Worm (Caenorhabditis elegans): Measurements from ENCODE around the gene T10D4.7.

DNA sequence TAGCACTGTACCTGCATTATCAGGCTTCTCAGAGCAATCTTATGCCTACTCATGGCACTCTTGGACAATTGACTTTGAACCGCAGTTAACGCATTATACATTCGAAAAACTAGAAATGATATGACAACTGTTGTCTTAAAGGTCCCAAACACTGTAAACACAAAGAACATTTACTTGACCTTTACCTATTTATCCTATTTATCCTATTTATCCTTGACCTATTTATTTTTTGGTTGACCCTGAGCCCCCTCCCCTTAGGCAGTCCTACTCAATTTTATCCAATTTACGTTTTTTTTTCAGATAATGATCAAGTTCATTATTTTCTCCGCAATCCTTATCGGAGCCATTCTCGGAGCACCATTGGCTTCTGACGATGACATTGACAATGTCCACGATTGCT, 34.0 kb downstream of the T10D4.7 start, which contains the start of the genes T10D4.14 and T10D4.19:
- TF ChIP-seq W03F9.2 (tag; optimal IDR thresholded peaks at IDR 0.05), result no peak
- no peak for TF ChIP-seq dao-5 (tag; optimal IDR thresholded peaks at IDR 0.05)

All from whole organism, L4/young adult.